Worm (Caenorhabditis elegans) whole organism, mixed stage, embryonic: ENCODE results near the gene F36H5.18.

Experiments
- cnd-1 ChIP-seq: fragments of 200-800 bp; sonication (Bioruptor generic); optimal IDR thresholded peaks from 2 replicates; lab custom pipeline; 2018; ENCODE audit warnings: mild to moderate bottlenecking, missing genetic modification characterization, missing compliant biosample characterization
- drap-1 ChIP-seq: fragments of 200-800 bp; sonication (Bioruptor generic); optimal IDR thresholded peaks from 3 replicates; lab custom pipeline; 2018; ENCODE audit warnings: mild to moderate bottlenecking, missing genetic modification characterization, missing compliant biosample characterization
- ham-2 ChIP-seq: fragments of 200-800 bp; sonication (Bioruptor generic); optimal IDR thresholded peaks from 2 replicates; lab custom pipeline; 2018; ENCODE audit warnings: mild to moderate bottlenecking, missing genetic modification characterization, missing compliant biosample characterization
- nhr-12 ChIP-seq: fragments of 150-350 bp; optimal IDR thresholded peaks from 2 replicates; lab custom pipeline; 2014; ENCODE audit warnings: missing biosample characterization, missing genetic modification characterization

DNA sequence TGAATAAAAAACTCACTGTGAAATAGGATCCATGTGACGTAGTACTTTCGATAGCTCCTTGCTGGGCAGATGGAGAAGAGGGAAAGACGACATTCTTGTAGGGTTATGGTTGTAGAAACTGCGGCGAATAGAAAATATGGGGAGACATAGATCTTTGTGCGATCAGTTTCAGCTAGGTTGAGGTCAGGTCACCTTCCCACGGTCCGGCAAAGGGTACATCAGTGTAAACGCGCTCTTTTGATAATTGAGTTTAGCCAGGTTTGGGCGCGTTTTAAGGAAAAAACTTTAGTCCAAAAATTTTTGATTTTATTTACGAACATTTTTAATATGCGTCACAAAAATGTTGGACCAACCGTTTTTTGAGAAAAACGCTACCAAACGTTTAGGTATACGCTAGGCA lies 3.6 kb upstream of the F36H5.18 start, which contains the start of gene F36H5.17:
- TF ChIP-seq ham-2 (GFP tag; lab: Kevin White, UChicago) (no peak), cnd-1 (tag; lab: Kevin White, UChicago) (no peak), nhr-12 (no peak), drap-1 (GFP tag; lab: Kevin White, UChicago) (no peak)
